Worm (Caenorhabditis elegans): ENCODE results near the gene frm-8.

Gene frm-8

ce11 chrIII:3191729-3192128 is 27.2 kb downstream of the frm-8 start:
- TF ChIP-seq T23F11.4 (GFP tag; optimal IDR thresholded peaks at IDR 0.05): no peak
- TF ChIP-seq nhr-11 (tag; optimal IDR thresholded peaks at IDR 0.05): no peak
- TF ChIP-seq nhr-232 (tag; optimal IDR thresholded peaks at IDR 0.05): no peak
- TF ChIP-seq odd-2 (tag; optimal IDR thresholded peaks at IDR 0.05): no peak
- TF ChIP-seq ahr-1 (tag; optimal IDR thresholded peaks at IDR 0.05): no peak
- TF ChIP-seq hlh-8 (tag; optimal IDR thresholded peaks at IDR 0.05): no peak
- no peak for TF ChIP-seq nfya-1 (tag; optimal IDR thresholded peaks at IDR 0.05)
- no peak for TF ChIP-seq ceh-30 (tag; optimal IDR thresholded peaks at IDR 0.05)
- no peak for TF ChIP-seq ceh-2 (tag; optimal IDR thresholded peaks at IDR 0.05)
- TF ChIP-seq unc-3 (GFP tag; conservative IDR thresholded peaks at IDR 0.05): no peak
- TF ChIP-seq unc-3 (tag; optimal IDR thresholded peaks at IDR 0.05): no peak
- no peak for TF ChIP-seq F13H6.1 (tag; optimal IDR thresholded peaks at IDR 0.05)
- no peak for TF ChIP-seq ceh-48 (tag; optimal IDR thresholded peaks at IDR 0.05)
- TF ChIP-seq unc-55 (GFP tag; optimal IDR thresholded peaks at IDR 0.05): no peak
- no peak for TF ChIP-seq tbx-2 (tag; optimal IDR thresholded peaks at IDR 0.05)
- no peak for TF ChIP-seq che-1 (tag; optimal IDR thresholded peaks at IDR 0.05)
- TF ChIP-seq hlh-15 (tag; optimal IDR thresholded peaks at IDR 0.05): no peak
- TF ChIP-seq pha-2 (tag; optimal IDR thresholded peaks at IDR 0.05): no peak

- no peak for TF ChIP-seq ceh-6 (GFP tag; optimal IDR thresholded peaks at IDR 0.05)
- TF ChIP-seq ahr-1 (tag; optimal IDR thresholded peaks at IDR 0.05): no peak
- TF ChIP-seq ceh-22 (tag; optimal IDR thresholded peaks at IDR 0.05): no peak
- TF ChIP-seq nhr-232 (tag; optimal IDR thresholded peaks at IDR 0.05): no peak
- TF ChIP-seq nhr-11 (tag; optimal IDR thresholded peaks at IDR 0.05): no peak
- no peak for TF ChIP-seq eyg-1 (tag; optimal IDR thresholded peaks at IDR 0.05)
- no peak for TF ChIP-seq ztf-16 (tag; optimal IDR thresholded peaks at IDR 0.05)
- TF ChIP-seq tbx-7 (tag; optimal IDR thresholded peaks at IDR 0.05): no peak
- TF ChIP-seq dve-1 (tag; optimal IDR thresholded peaks at IDR 0.05): no peak
- no peak for TF ChIP-seq pag-3 (tag; optimal IDR thresholded peaks at IDR 0.05; ENCODE audit: borderline replicate concordance)
- TF ChIP-seq ceh-19 (GFP tag; optimal IDR thresholded peaks at IDR 0.05): no peak
- no peak for TF ChIP-seq hlh-15 (tag; optimal IDR thresholded peaks at IDR 0.05)
Observed at ce11 chrIII:3191195-3191594, 27.8 kb downstream of the frm-8 start, which contains the start of gene R148.8. TSS of gene R148.8 (plus strand) at chrIII:3191495.

ce11 chrIII:3190660-3191059 is 28.3 kb downstream of the frm-8 start:
- no peak for TF ChIP-seq fkh-10 (GFP tag; optimal IDR thresholded peaks at IDR 0.05)

ce11 chrIII:3188564-3188963 is 30.4 kb downstream of the frm-8 start:
- no peak for TF ChIP-seq ztf-16 (tag; optimal IDR thresholded peaks at IDR 0.05)
- no peak for TF ChIP-seq ceh-34 (tag; optimal IDR thresholded peaks at IDR 0.05)
- no peak for TF ChIP-seq pqm-1 (tag; optimal IDR thresholded peaks at IDR 0.05)
- no peak for TF ChIP-seq F13H6.1 (tag; optimal IDR thresholded peaks at IDR 0.05)
- TF ChIP-seq fkh-6 (tag; optimal IDR thresholded peaks at IDR 0.05): no peak
- no peak for TF ChIP-seq sdc-2 (tag; optimal IDR thresholded peaks at IDR 0.05)
- no peak for TF ChIP-seq odd-2 (tag; optimal IDR thresholded peaks at IDR 0.05)
- TF ChIP-seq pha-2 (tag; optimal IDR thresholded peaks at IDR 0.05): no peak
- TF ChIP-seq npax-4 (tag; optimal IDR thresholded peaks at IDR 0.05): no peak
- no peak for TF ChIP-seq ref-2 (tag; optimal IDR thresholded peaks at IDR 0.05)

ce11 chrIII:3185980-3186379 is 33.0 kb downstream of the frm-8 start, which contains the start of gene mks-1:
TSS of gene mks-1 (plus strand) at chrIII:3186280.
- TF ChIP-seq sdc-2 (tag; optimal IDR thresholded peaks at IDR 0.05) (no peak), ceh-34 (tag; optimal IDR thresholded peaks at IDR 0.05) (no peak), che-1 (tag; optimal IDR thresholded peaks at IDR 0.05) (no peak), F13H6.1 (tag; optimal IDR thresholded peaks at IDR 0.05) (no peak), hlh-13 (GFP tag; optimal IDR thresholded peaks at IDR 0.05) (no peak), pha-2 (tag; optimal IDR thresholded peaks at IDR 0.05) (no peak), zip-5 (tag; optimal IDR thresholded peaks at IDR 0.05) (no peak)

Measured in whole organism, late embryonic.